Worm (Caenorhabditis elegans) whole organism, midembryonic: Measurements from ENCODE around the gene dyf-18.

Experiments
- T22C8.4 ChIP-seq: fragments of 200-800 bp; sonication (Bioruptor generic); IDR thresholded peaks from 2 replicates; pipeline ENCODE4 v1.3.6; 2022; ENCODE audit warnings: missing genetic modification characterization, missing compliant biosample characterization
- cog-1 ChIP-seq: sonication (generic microtip); optimal IDR thresholded peaks from 2 replicates; lab custom pipeline; 2016; ENCODE audit warnings: missing genetic modification characterization, missing compliant biosample characterization
- flt-1 ChIP-seq: fragments of 200-800 bp; sonication (Bioruptor generic); IDR thresholded peaks from 2 replicates; pipeline ENCODE4 v1.3.6; 2022; ENCODE audit warnings: missing genetic modification characterization, missing compliant biosample characterization
- klf-2 ChIP-seq: fragments of 200-800 bp; sonication (Bioruptor generic); conservative IDR thresholded peaks from 2 replicates; pipeline ENCODE4 v1.3.6; 2022; ENCODE audit warnings: missing genetic modification reagents, missing genetic modification characterization, missing compliant biosample characterization
- med-1 ChIP-seq: sonication (generic microtip); optimal IDR thresholded peaks from 2 replicates; lab custom pipeline; 2017; ENCODE audit warnings: missing genetic modification characterization, mild to moderate bottlenecking, missing compliant biosample characterization, antibody characterized with exemption, missing genetic modification reagents; ENCODE audit not compliant: insufficient read depth
- ref-1 ChIP-seq: fragments of 200-800 bp; sonication (Bioruptor generic); conservative IDR thresholded peaks from 2 replicates; pipeline ENCODE4 v1.3.6; 2022; ENCODE audit warnings: missing genetic modification reagents, missing genetic modification characterization, missing compliant biosample characterization
- tab-1 ChIP-seq: fragments of 200-800 bp; sonication (Bioruptor generic); IDR thresholded peaks from 2 replicates; pipeline ENCODE4 v1.3.6; 2022; ENCODE audit warnings: missing genetic modification characterization, missing compliant biosample characterization
- ztf-23 ChIP-seq: fragments of 200-800 bp; sonication (Bioruptor generic); IDR thresholded peaks from 2 replicates; pipeline ENCODE4 v1.3.6; 2022; ENCODE audit warnings: missing genetic modification reagents, missing genetic modification characterization, missing compliant biosample characterization
- ztf-29 ChIP-seq: fragments of 200-800 bp; sonication (Bioruptor generic); IDR thresholded peaks from 2 replicates; pipeline ENCODE4 v1.3.6; 2022; ENCODE audit warnings: missing genetic modification reagents, missing genetic modification characterization, missing compliant biosample characterization

ce11 chrIV:11772119-11772518, 28.9 kb downstream of the dyf-18 start:
- TF ChIP-seq klf-2 (GFP tag; lab: Robert Waterston, UW): no peak
- no peak for TF ChIP-seq flt-1 (GFP tag; lab: Robert Waterston, UW)
- TF ChIP-seq med-1: no peak
- TF ChIP-seq ref-1: no peak
- no peak for TF ChIP-seq T22C8.4
- no peak for TF ChIP-seq ztf-29
- no peak for TF ChIP-seq cog-1 (tag; lab: Kevin White, UChicago)
- TF ChIP-seq tab-1: no peak
- TF ChIP-seq ztf-23: no peak
